Worm (Caenorhabditis elegans) whole organism, L4 larva: Measurements from ENCODE around the gene srz-16.

ENCODE experiments used
- F37D6.2 ChIP-seq: sonication (generic microtip); optimal IDR thresholded peaks from 2 replicates; lab custom pipeline; 2016; ENCODE audit warnings: mild to moderate bottlenecking, missing genetic modification characterization, missing compliant biosample characterization
- dmd-9 ChIP-seq: fragments of 200-800 bp; sonication (Bioruptor generic); IDR thresholded peaks from 2 replicates; pipeline ENCODE4 v1.3.6; 2022; ENCODE audit warnings: missing genetic modification reagents, missing genetic modification characterization, missing compliant biosample characterization
- egl-43 ChIP-seq: fragments of 200-800 bp; sonication (Bioruptor generic); IDR thresholded peaks from 2 replicates; pipeline ENCODE4 v1.3.6; 2022; ENCODE audit warnings: missing genetic modification reagents, missing genetic modification characterization, missing compliant biosample characterization
- lsy-2 ChIP-seq, 2 experiments: fragments of 150-350 bp in 1 of 2; sonication (generic microtip) in 1 of 2; optimal IDR thresholded peaks; 2 replicates each; lab custom pipeline; 2014 to 2017; ENCODE audit warnings: missing biosample characterization in 2 of 2, missing genetic modification characterization in 2 of 2
- madf-5 ChIP-seq, 2 experiments: fragments of 200-800 bp; sonication (Bioruptor generic); IDR thresholded peaks; 2 replicates each; pipeline ENCODE4 v1.3.6; 2022; ENCODE audit warnings: missing compliant biosample characterization in 2 of 2, missing genetic modification characterization in 2 of 2
- nhr-11 ChIP-seq: fragments of 150-350 bp; optimal IDR thresholded peaks from 2 replicates; lab custom pipeline; 2014; ENCODE audit warnings: missing biosample characterization, missing genetic modification characterization
- snpc-4 ChIP-seq: fragments of 150-350 bp; optimal IDR thresholded peaks from 2 replicates; lab custom pipeline; 2014; ENCODE audit warnings: missing biosample characterization, missing genetic modification characterization
- unc-130 ChIP-seq: sonication (generic microtip); optimal IDR thresholded peaks from 2 replicates; lab custom pipeline; 2016; ENCODE audit warnings: missing genetic modification reagents, missing genetic modification characterization, missing compliant biosample characterization
- unc-39 ChIP-seq: sonication (generic microtip); optimal IDR thresholded peaks from 2 replicates; lab custom pipeline; 2017; ENCODE audit warnings: missing biosample characterization, missing genetic modification characterization
- unc-62 ChIP-seq, 3 experiments: fragments of 150-350 bp in 1 of 3; sonication (generic microtip); optimal IDR thresholded peaks in 2 of 3; peaks in 1 of 3; 1 replicate in 1 of 3; 2 replicates in 2 of 3; lab custom pipeline; 2014 to 2017; ENCODE audit warnings: missing biosample characterization in 3 of 3, missing genetic modification characterization in 3 of 3, missing genetic modification reagents in 3 of 3, missing genotype in 1 of 3

- TF ChIP-seq egl-43 (GFP tag; lab: Robert Waterston, UW) (no peak), unc-62 (GFP tag; optimal IDR thresholded peaks at IDR 0.05 in 1 of 2; lab: Kevin White, UChicago) (no peak), unc-62 (tag; optimal IDR thresholded peaks at IDR 0.05; lab: Kevin White, UChicago) (no peak), madf-5 (GFP tag; IDR thresholded peaks at IDR 0.05; lab: Robert Waterston, UW) (no peak), unc-130 (GFP tag; lab: Kevin White, UChicago) (no peak), lsy-2 (tag; optimal IDR thresholded peaks at IDR 0.05; lab: Kevin White, UChicago) (no peak), snpc-4 (tag; lab: Kevin White, UChicago) (no peak), dmd-9 (no peak), unc-39 (tag; lab: Kevin White, UChicago) (no peak), nhr-11 (tag; lab: Kevin White, UChicago) (no peak), F37D6.2 (tag; lab: Kevin White, UChicago) (no peak)
Measured at ce11 chrV:20223725-20224124, 37.2 kb upstream of the srz-16 start.
